Worm (Caenorhabditis elegans) whole organism, young adult: ENCODE measurements around the gene srx-38.

Source experiments
- B0035.1 ChIP-seq: sonication (generic microtip); optimal IDR thresholded peaks from 2 replicates; lab custom pipeline; 2016; ENCODE audit warnings: missing genetic modification characterization, mild to moderate bottlenecking, missing compliant biosample characterization, missing genotype, missing genetic modification reagents
- B0261.1 ChIP-seq: sonication (generic microtip); optimal IDR thresholded peaks from 2 replicates; lab custom pipeline; 2016; ENCODE audit warnings: mild to moderate bottlenecking, missing genetic modification characterization, moderate library complexity, missing compliant biosample characterization
- F22D6.2 ChIP-seq: sonication (generic microtip); optimal IDR thresholded peaks from 2 replicates; lab custom pipeline; 2016; ENCODE audit warnings: mild to moderate bottlenecking, missing genetic modification characterization, missing compliant biosample characterization
- F55B11.4 ChIP-seq: sonication (generic microtip); optimal IDR thresholded peaks from 2 replicates; lab custom pipeline; 2016; ENCODE audit warnings: missing compliant biosample characterization, missing genetic modification characterization, borderline replicate concordance; ENCODE audit not compliant: insufficient read depth
- F57C9.4 ChIP-seq: sonication (generic microtip); optimal IDR thresholded peaks from 2 replicates; lab custom pipeline; 2017; ENCODE audit warnings: mild to moderate bottlenecking, missing genetic modification characterization, missing compliant biosample characterization
- Y67H2A.10 ChIP-seq: fragments of 200-800 bp; sonication (Bioruptor generic); conservative IDR thresholded peaks from 2 replicates; pipeline ENCODE4 v1.3.6; 2022; ENCODE audit warnings: missing genetic modification reagents, missing genetic modification characterization, missing compliant biosample characterization
- attf-3 ChIP-seq: fragments of 200-800 bp; sonication (Bioruptor generic); conservative IDR thresholded peaks from 2 replicates; pipeline ENCODE4 v1.3.6; 2022; ENCODE audit warnings: missing genetic modification reagents, missing genetic modification characterization, missing compliant biosample characterization
- bed-1 ChIP-seq: fragments of 200-800 bp; sonication (Bioruptor generic); IDR thresholded peaks from 2 replicates; pipeline ENCODE4 v1.3.6; 2022; ENCODE audit warnings: missing genetic modification reagents, missing genetic modification characterization, missing compliant biosample characterization
- cebp-1 ChIP-seq, 2 experiments: fragments of 200-800 bp in 1 of 2; sonication (Bioruptor generic) in 1 of 2; sonication (generic microtip) in 1 of 2; IDR thresholded peaks in 1 of 2; optimal IDR thresholded peaks in 1 of 2; 2 replicates each; pipeline versions ENCODE4 v1.3.6 to Lab custom; 2017 to 2022; ENCODE audit warnings: missing compliant biosample characterization in 2 of 2, missing genetic modification characterization in 2 of 2, mild to moderate bottlenecking in 1 of 2, missing genetic modification reagents in 1 of 2, moderate library complexity in 1 of 2
- die-1 ChIP-seq: sonication (generic microtip); optimal IDR thresholded peaks from 2 replicates; lab custom pipeline; 2016; ENCODE audit warnings: missing genotype, mild to moderate bottlenecking, missing genetic modification characterization, missing compliant biosample characterization
- efl-1 ChIP-seq: fragments of 150-350 bp; optimal IDR thresholded peaks from 2 replicates; lab custom pipeline; 2014; ENCODE audit warnings: missing biosample characterization, missing genetic modification reagents, missing genetic modification characterization
- gei-17 ChIP-seq: fragments of 200-800 bp; sonication (Bioruptor generic); optimal IDR thresholded peaks from 2 replicates; lab custom pipeline; 2018; ENCODE audit warnings: mild to moderate bottlenecking, missing genetic modification characterization, missing compliant biosample characterization
- hmg-1.2 ChIP-seq: fragments of 200-800 bp; sonication (Bioruptor generic); IDR thresholded peaks from 2 replicates; pipeline ENCODE4 v1.3.6; 2022; ENCODE audit warnings: missing genetic modification reagents, missing genetic modification characterization, missing compliant biosample characterization
- let-607 ChIP-seq, 2 experiments: fragments of 200-800 bp in 1 of 2; sonication (Bioruptor generic) in 1 of 2; sonication (generic microtip) in 1 of 2; optimal IDR thresholded peaks; 2 replicates each; lab custom pipeline; 2016 to 2018; ENCODE audit warnings: mild to moderate bottlenecking in 2 of 2, missing compliant biosample characterization in 2 of 2, missing genetic modification characterization in 2 of 2, moderate library complexity in 2 of 2, missing genotype in 1 of 2
- lin-26 ChIP-seq: fragments of 200-800 bp; sonication (Bioruptor generic); IDR thresholded peaks from 2 replicates; pipeline ENCODE4 v1.3.6; 2022; ENCODE audit warnings: missing genetic modification reagents, missing genetic modification characterization, missing compliant biosample characterization
- lin-35 ChIP-seq, 3 experiments: fragments of 150-350 bp in 2 of 3; sonication (generic microtip) in 1 of 3; optimal IDR thresholded peaks; 2 replicates each; lab custom pipeline; 2014 to 2018; ENCODE audit warnings: missing biosample characterization in 3 of 3, missing genetic modification characterization in 3 of 3, missing genetic modification reagents in 3 of 3
- lir-1 ChIP-seq: fragments of 200-800 bp; sonication (Bioruptor generic); conservative IDR thresholded peaks from 2 replicates; pipeline ENCODE4 v1.3.6; 2022; ENCODE audit warnings: missing genetic modification reagents, missing genetic modification characterization, missing compliant biosample characterization
- lsl-1 ChIP-seq: fragments of 200-800 bp; sonication (Bioruptor generic); optimal IDR thresholded peaks from 2 replicates; lab custom pipeline; 2018; ENCODE audit warnings: mild to moderate bottlenecking, missing genetic modification characterization, moderate library complexity, missing compliant biosample characterization
- mcd-1 ChIP-seq: fragments of 200-800 bp; sonication (Bioruptor generic); IDR thresholded peaks from 2 replicates; pipeline ENCODE4 v1.3.6; 2022; ENCODE audit warnings: missing genetic modification reagents, missing genetic modification characterization, missing compliant biosample characterization
- mxl-1 ChIP-seq: sonication (generic microtip); optimal IDR thresholded peaks from 2 replicates; lab custom pipeline; 2016; ENCODE audit warnings: missing genetic modification characterization, missing compliant biosample characterization
- nfya-1 ChIP-seq: sonication (generic microtip); optimal IDR thresholded peaks from 2 replicates; lab custom pipeline; 2017; ENCODE audit warnings: antibody characterized with exemption, missing compliant biosample characterization, missing genetic modification characterization, borderline replicate concordance; ENCODE audit not compliant: insufficient read depth
- nhr-179 ChIP-seq: sonication (generic microtip); optimal IDR thresholded peaks from 2 replicates; lab custom pipeline; 2016; ENCODE audit warnings: mild to moderate bottlenecking, missing genetic modification characterization, missing compliant biosample characterization
- nhr-90 ChIP-seq: sonication (generic microtip); optimal IDR thresholded peaks from 2 replicates; lab custom pipeline; 2016; ENCODE audit warnings: missing genotype, mild to moderate bottlenecking, missing genetic modification characterization, missing compliant biosample characterization
- pbrm-1 ChIP-seq: fragments of 200-800 bp; sonication (Bioruptor generic); IDR thresholded peaks from 2 replicates; pipeline ENCODE4 v1.3.6; 2022; ENCODE audit warnings: missing genetic modification reagents, missing genetic modification characterization, missing compliant biosample characterization
- pha-4 ChIP-seq: fragments of 150-350 bp; sonication (generic microtip); optimal IDR thresholded peaks from 2 replicates; lab custom pipeline; 2014; ENCODE audit warnings: missing biosample characterization, missing genetic modification reagents, missing genetic modification characterization
- rec-8 ChIP-seq, 2 experiments: sonication (generic microtip); optimal IDR thresholded peaks; 2 replicates each; lab custom pipeline; 2016; ENCODE audit warnings: mild to moderate bottlenecking in 2 of 2, missing genetic modification characterization in 2 of 2, missing genetic modification reagents in 2 of 2, missing genotype in 2 of 2, missing biosample characterization in 1 of 2, missing compliant biosample characterization in 1 of 2, moderate library complexity in 1 of 2
- repo-1 ChIP-seq: sonication (generic microtip); optimal IDR thresholded peaks from 2 replicates; lab custom pipeline; 2017; ENCODE audit warnings: mild to moderate bottlenecking, missing genetic modification characterization, missing compliant biosample characterization
- sdz-38 ChIP-seq: sonication (generic microtip); optimal IDR thresholded peaks from 2 replicates; lab custom pipeline; 2016; ENCODE audit warnings: missing genotype, missing genetic modification characterization, missing compliant biosample characterization
- snpc-4 ChIP-seq, 5 experiments: fragments of 150-350 bp in 1 of 5; sonication (generic microtip) in 4 of 5; optimal IDR thresholded peaks; 2 replicates each; lab custom pipeline; 2014 to 2018; ENCODE audit warnings: missing genetic modification characterization in 5 of 5, missing biosample characterization in 3 of 5, antibody characterized with exemption in 2 of 5, mild to moderate bottlenecking in 2 of 5, missing compliant biosample characterization in 2 of 5, missing genotype in 2 of 5, moderate library complexity in 2 of 5, missing genetic modification reagents in 1 of 5
- tbp1 ChIP-seq: fragments of 200-800 bp; sonication (Bioruptor generic); optimal IDR thresholded peaks from 2 replicates; lab custom pipeline; 2018; ENCODE audit warnings: mild to moderate bottlenecking, missing genetic modification characterization, missing compliant biosample characterization
- unc-130 ChIP-seq: sonication (generic microtip); optimal IDR thresholded peaks from 2 replicates; lab custom pipeline; 2016; ENCODE audit warnings: missing genetic modification reagents, missing genetic modification characterization, missing compliant biosample characterization
- unc-62 ChIP-seq: fragments of 150-350 bp; optimal IDR thresholded peaks from 2 replicates; lab custom pipeline; 2014; ENCODE audit warnings: missing biosample characterization, missing genetic modification reagents, missing genetic modification characterization
- xnd-1 ChIP-seq: sonication (generic microtip); optimal IDR thresholded peaks from 2 replicates; lab custom pipeline; 2016; ENCODE audit warnings: missing genotype, missing genetic modification reagents, missing genetic modification characterization, missing compliant biosample characterization
- ztf-26 ChIP-seq: sonication (generic microtip); optimal IDR thresholded peaks from 2 replicates; lab custom pipeline; 2017; ENCODE audit warnings: missing genetic modification characterization, missing compliant biosample characterization
- ztf-28 ChIP-seq: fragments of 200-800 bp; sonication (Bioruptor generic); IDR thresholded peaks from 2 replicates; pipeline ENCODE4 v1.3.6; 2022; ENCODE audit warnings: missing genetic modification reagents, missing genetic modification characterization, missing compliant biosample characterization
- ztf-6 ChIP-seq: fragments of 200-800 bp; sonication (Bioruptor generic); IDR thresholded peaks from 2 replicates; pipeline ENCODE4 v1.3.6; 2022; ENCODE audit warnings: missing genetic modification reagents, missing genetic modification characterization, missing compliant biosample characterization

srx-38 gene

DNA sequence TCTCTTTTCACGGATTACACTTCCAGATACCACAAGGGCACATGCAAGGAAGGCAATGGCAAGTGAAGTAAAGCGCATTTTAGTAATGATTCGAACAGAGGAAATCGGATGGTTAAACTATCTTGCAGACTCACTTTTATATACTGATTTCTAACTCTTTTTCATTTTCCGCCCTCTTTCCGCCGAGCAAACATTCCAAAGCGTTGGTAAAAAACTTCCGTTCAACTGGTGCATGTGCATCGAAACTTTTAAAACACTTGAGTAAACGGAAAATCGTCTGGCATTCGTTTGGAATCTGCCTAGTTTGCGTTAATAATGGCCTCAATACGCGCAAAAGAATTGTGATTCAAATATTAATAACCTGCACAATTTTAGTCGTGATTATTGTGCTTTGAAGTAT is 9.3 kb upstream of the srx-38 start, which contains the start of gene abu-7:
Gene abu-7 (minus strand): TSS at position 101 of the 400 bp plus-strand sequence.
- TF ChIP-seq rec-8 (tag; optimal IDR thresholded peaks at IDR 0.05; lab: Kevin White, UChicago): no peak
- no peak for TF ChIP-seq mxl-1
- no peak for TF ChIP-seq ztf-28 (GFP tag; lab: Robert Waterston, UW)
- TF ChIP-seq repo-1 (tag; lab: Kevin White, UChicago): no peak
- no peak for TF ChIP-seq Y67H2A.10
- no peak for TF ChIP-seq unc-62 (GFP tag; lab: Kevin White, UChicago)
- TF ChIP-seq tbp1 (GFP tag; lab: Kevin White, UChicago): no peak
- TF ChIP-seq let-607 (tag; optimal IDR thresholded peaks at IDR 0.05; lab: Kevin White, UChicago): no peak
- TF ChIP-seq sdz-38 (tag; lab: Kevin White, UChicago): no peak
- TF ChIP-seq ztf-26: no peak
- TF ChIP-seq nhr-179 (tag; lab: Kevin White, UChicago): no peak
- TF ChIP-seq gei-17: no peak
- no peak for TF ChIP-seq pbrm-1
- no peak for TF ChIP-seq xnd-1 (tag; lab: Kevin White, UChicago)
- TF ChIP-seq pha-4 (tag; lab: Kevin White, UChicago): no peak
- no peak for TF ChIP-seq F55B11.4 (tag; lab: Kevin White, UChicago)
- TF ChIP-seq lin-35 (GFP tag; optimal IDR thresholded peaks at IDR 0.05; lab: Kevin White, UChicago): no peak
- TF ChIP-seq attf-3: no peak

DNA sequence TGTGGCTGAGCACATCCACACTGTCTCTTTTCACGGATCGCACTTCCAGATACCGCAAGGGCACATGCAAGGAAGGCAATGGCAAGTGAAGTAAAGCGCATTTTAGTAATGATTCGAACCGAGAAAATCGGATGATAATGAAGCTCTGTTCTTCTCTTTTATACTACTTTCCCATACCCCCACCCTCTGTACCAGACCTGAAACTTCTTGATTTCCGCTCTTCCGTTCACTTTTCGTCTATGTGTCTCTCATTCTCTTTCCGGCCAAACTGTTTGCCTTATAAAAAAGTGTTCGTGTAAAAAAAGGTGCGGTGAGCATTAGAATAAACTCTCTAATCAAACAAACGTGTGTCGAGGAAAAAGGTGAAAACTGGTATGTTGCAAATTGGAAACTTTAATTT is 6.4 kb upstream of the srx-38 start, which contains the start of gene abu-6:
Gene abu-6 (minus strand): TSS at position 101 of the 400 bp plus-strand sequence.
- TF ChIP-seq lir-1 (GFP tag; lab: Robert Waterston, UW) (no peak), nhr-90 (no peak), bed-1 (GFP tag; lab: Robert Waterston, UW) (no peak), ztf-6 (GFP tag; lab: Robert Waterston, UW) (no peak), cebp-1 (GFP tag; IDR thresholded peaks at IDR 0.05; lab: Robert Waterston, UW) (no peak), cebp-1 (tag; optimal IDR thresholded peaks at IDR 0.05; lab: Kevin White, UChicago) (no peak), B0261.1 (tag; lab: Kevin White, UChicago) (no peak), F22D6.2 (tag; lab: Kevin White, UChicago) (no peak), F57C9.4 (tag; lab: Kevin White, UChicago) (no peak), hmg-1.2 (GFP tag; lab: Robert Waterston, UW) (no peak), die-1 (tag; lab: Kevin White, UChicago) (no peak), unc-130 (GFP tag; lab: Kevin White, UChicago) (no peak), snpc-4 (GFP tag; optimal IDR thresholded peaks at IDR 0.05; lab: Kevin White, UChicago) (no peak), snpc-4 (tag; optimal IDR thresholded peaks at IDR 0.05; lab: Kevin White, UChicago) (no peak), lin-26 (no peak), mcd-1 (GFP tag; lab: Robert Waterston, UW) (no peak), nfya-1 (tag; lab: Kevin White, UChicago) (no peak), efl-1 (GFP tag; lab: Kevin White, UChicago) (no peak), lsl-1 (GFP tag; lab: Kevin White, UChicago) (no peak), B0035.1 (no peak)
- TF ChIP-seq, all 124 proteins: peak for 0
